Worm (Caenorhabditis elegans): Measurements from ENCODE around the gene Y37E11B.1.

Gene Y37E11B.1

DNA sequence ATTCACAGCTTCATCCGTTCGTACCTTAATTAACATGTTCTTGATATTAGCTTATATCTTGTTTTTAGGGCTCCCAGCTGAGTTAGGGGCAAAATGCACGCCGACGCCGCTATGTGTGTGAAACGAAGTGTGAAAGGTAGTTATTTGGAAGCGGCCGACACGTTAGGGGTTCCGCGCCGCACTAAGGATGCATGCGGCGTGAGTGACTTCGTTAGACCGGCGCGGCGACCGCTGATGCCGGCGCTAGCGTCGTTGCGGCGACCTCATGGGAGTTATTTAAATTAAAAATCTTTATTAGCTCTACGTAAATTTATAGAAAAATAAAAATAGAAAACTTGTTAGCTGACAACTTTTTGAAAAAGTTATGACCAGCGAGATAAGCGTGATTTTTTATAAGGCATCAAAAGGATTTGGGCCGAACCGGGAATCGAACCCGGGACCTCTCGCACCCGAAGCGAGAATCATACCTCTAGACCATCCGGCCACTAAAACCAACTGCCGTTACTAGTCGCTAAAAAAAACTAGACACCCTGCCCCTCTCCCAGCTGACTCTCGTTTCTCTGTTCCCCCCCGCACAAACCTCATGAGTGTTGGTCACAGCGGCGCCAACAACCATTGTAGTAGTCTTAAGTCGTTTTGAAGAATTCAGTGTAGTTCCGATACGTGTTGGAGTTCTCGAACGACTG is 27.5 kb upstream of the Y37E11B.1 start (continued):
- no peak for TF ChIP-seq daf-19 (GFP tag; conservative IDR thresholded peaks at IDR 0.05)
- TF ChIP-seq mdt-29 (GFP tag; IDR thresholded peaks at IDR 0.05) = no peak; the same call in 1 of the 2 replicates
- TF ChIP-seq dmd-9 (GFP tag; IDR thresholded peaks at IDR 0.05) = no peak
- no peak for TF ChIP-seq lin-15B (tag; optimal IDR thresholded peaks at IDR 0.05)
- TF ChIP-seq zfp-2 (tag; optimal IDR thresholded peaks at IDR 0.05) = peak; percentile 8
- peak in 1 of 2 experiments; percentile 11 for TF ChIP-seq mdl-1 (tag; optimal IDR thresholded peaks at IDR 0.05)
- 0 out of 2 replicates have a peak, but pooled peaks have one; percentile 23 for TF ChIP-seq Y75B8A.6 (GFP tag; IDR thresholded peaks at IDR 0.05)
- peak; percentile 51; the same call in 1 of the 2 replicates for TF ChIP-seq saeg-2 (GFP tag; IDR thresholded peaks at IDR 0.05)
- no peak for TF ChIP-seq tag-97 (GFP tag; IDR thresholded peaks at IDR 0.05)
- no peak for TF ChIP-seq ztf-7 (tag; optimal IDR thresholded peaks at IDR 0.05)
- no peak for TF ChIP-seq ZK546.5 (tag; optimal IDR thresholded peaks at IDR 0.05)
- peak; percentile 36 for TF ChIP-seq spr-3 (GFP tag; optimal IDR thresholded peaks at IDR 0.05)
- no peak for TF ChIP-seq pqm-1 (tag; optimal IDR thresholded peaks at IDR 0.05)
- no peak for TF ChIP-seq jun-1 (tag; optimal IDR thresholded peaks at IDR 0.05)
- TF ChIP-seq gei-8 (GFP tag; optimal IDR thresholded peaks at IDR 0.05) = no peak
- TF ChIP-seq lin-1 (GFP tag; IDR thresholded peaks at IDR 0.05) = peak; percentile 30; the same call in 1 of the 2 replicates
- TF ChIP-seq nhr-41 (GFP tag; IDR thresholded peaks at IDR 0.05) = peak; percentile 70; the same call in 1 of the 2 replicates
- peak; percentile 83 for TF ChIP-seq mes-2 (tag; optimal IDR thresholded peaks at IDR 0.05; ENCODE audit: poor library complexity, severe bottlenecking)
- TF ChIP-seq zip-11 (GFP tag; IDR thresholded peaks at IDR 0.05) = no peak
- TF ChIP-seq nhr-10 (tag; optimal IDR thresholded peaks at IDR 0.05) = no peak
- peak; percentile 64 for TF ChIP-seq set-16 (GFP tag; IDR thresholded peaks at IDR 0.05)
- TF ChIP-seq hif-1 (tag; optimal IDR thresholded peaks at IDR 0.05) = peak in 1 of 2 experiments; percentile 15
- TF ChIP-seq dpl-1 (GFP tag; optimal IDR thresholded peaks at IDR 0.05) = peak; percentile 38
- TF ChIP-seq lin-13 (GFP tag; optimal IDR thresholded peaks at IDR 0.05) = peak; percentile 59
- TF ChIP-seq T26A8.4 (GFP tag; IDR thresholded peaks at IDR 0.05) = peak; percentile 78
- no peak for TF ChIP-seq zag-1 (tag; optimal IDR thresholded peaks at IDR 0.05)
- TF ChIP-seq zfp-3 (GFP tag; conservative IDR thresholded peaks at IDR 0.05) = 0 out of 2 replicates have a peak, but pooled peaks have one; percentile 48
- no peak for TF ChIP-seq attf-4 (tag; optimal IDR thresholded peaks at IDR 0.05)
- TF ChIP-seq lim-7 (GFP tag; IDR thresholded peaks at IDR 0.05) = peak; percentile 90
- no peak for TF ChIP-seq lin-29 (GFP tag; IDR thresholded peaks at IDR 0.05)
- 0 out of 2 replicates have a peak, but pooled peaks have one; percentile 50 for TF ChIP-seq nhr-42 (GFP tag; IDR thresholded peaks at IDR 0.05)
- TF ChIP-seq duxl-1 (tag; optimal IDR thresholded peaks at IDR 0.05; ENCODE audit: poor library complexity) = peak; percentile 63
- TF ChIP-seq mxl-2 (GFP tag; conservative IDR thresholded peaks at IDR 0.05) = peak; percentile 30; the same call in 1 of the 2 replicates
- no peak for TF ChIP-seq ceh-62 (tag; optimal IDR thresholded peaks at IDR 0.05)
- TF ChIP-seq Y105C5A.15 (GFP tag; IDR thresholded peaks at IDR 0.05) = peak; percentile 59; the same call in 1 of the 2 replicates
- TF ChIP-seq lsy-2 (tag; optimal IDR thresholded peaks at IDR 0.05) = no peak
- TF ChIP-seq php-3 (GFP tag; IDR thresholded peaks at IDR 0.05) = no peak
- TF ChIP-seq egl-27 (tag; optimal IDR thresholded peaks at IDR 0.05) = no peak
- TF ChIP-seq ceh-28 (tag; optimal IDR thresholded peaks at IDR 0.05) = no peak
- no peak for TF ChIP-seq ZK337.2 (GFP tag; IDR thresholded peaks at IDR 0.05)
- peak; percentile 93 for TF ChIP-seq egl-43 (GFP tag; IDR thresholded peaks at IDR 0.05)
- TF ChIP-seq cey-2 (tag; optimal IDR thresholded peaks at IDR 0.05; ENCODE audit: borderline replicate concordance, insufficient read depth) = no peak
- peak; percentile 23 for TF ChIP-seq sdz-12 (GFP tag; optimal IDR thresholded peaks at IDR 0.05)
- peak; percentile 58 for TF ChIP-seq hlh-30 (tag; optimal IDR thresholded peaks at IDR 0.05; ENCODE audit: insufficient read depth)
- peak; percentile 86 for TF ChIP-seq ctbp-1 (GFP tag; IDR thresholded peaks at IDR 0.05)
- peak; percentile 26 for TF ChIP-seq unc-130 (GFP tag; optimal IDR thresholded peaks at IDR 0.05)
- peak in 1 of 2 experiments; percentile 87 for TF ChIP-seq unc-62 (GFP tag; optimal IDR thresholded peaks at IDR 0.05 in 1 of 2)
- TF ChIP-seq unc-62 (tag; optimal IDR thresholded peaks at IDR 0.05) = no peak
- TF ChIP-seq arid-1 (GFP tag; conservative IDR thresholded peaks at IDR 0.05) = peak; percentile 68
